Worm (Caenorhabditis elegans) whole organism, late embryonic: Measurements from ENCODE around the gene ama-1.

Experiments
- ceh-48 ChIP-seq: sonication (generic microtip); optimal IDR thresholded peaks from 2 replicates; lab custom pipeline; 2016; ENCODE audit warnings: missing genetic modification characterization, inconsistent platforms, missing compliant biosample characterization
- fkh-6 ChIP-seq: sonication (generic microtip); optimal IDR thresholded peaks from 2 replicates; lab custom pipeline; 2016; ENCODE audit warnings: missing genetic modification characterization, missing compliant biosample characterization
- mec-3 ChIP-seq: sonication (generic microtip); optimal IDR thresholded peaks from 2 replicates; lab custom pipeline; 2016; ENCODE audit warnings: borderline replicate concordance, missing genetic modification characterization, missing compliant biosample characterization
- pqm-1 ChIP-seq: sonication (generic microtip); optimal IDR thresholded peaks from 2 replicates; lab custom pipeline; 2016; ENCODE audit warnings: missing genetic modification characterization, missing compliant biosample characterization

ce11 chrIV:4246493-4246892 is 1.4 kb upstream of the ama-1 start, which contains the start of gene ttr-20:
- no peak for TF ChIP-seq fkh-6 (tag; lab: Kevin White, UChicago)
- no peak for TF ChIP-seq mec-3 (tag; lab: Kevin White, UChicago)
- no peak for TF ChIP-seq pqm-1 (tag; lab: Kevin White, UChicago)
- no peak for TF ChIP-seq ceh-48
